Fruit fly (Drosophila melanogaster): ENCODE measurements around the gene CG15293.

CG15293 gene

DNA sequence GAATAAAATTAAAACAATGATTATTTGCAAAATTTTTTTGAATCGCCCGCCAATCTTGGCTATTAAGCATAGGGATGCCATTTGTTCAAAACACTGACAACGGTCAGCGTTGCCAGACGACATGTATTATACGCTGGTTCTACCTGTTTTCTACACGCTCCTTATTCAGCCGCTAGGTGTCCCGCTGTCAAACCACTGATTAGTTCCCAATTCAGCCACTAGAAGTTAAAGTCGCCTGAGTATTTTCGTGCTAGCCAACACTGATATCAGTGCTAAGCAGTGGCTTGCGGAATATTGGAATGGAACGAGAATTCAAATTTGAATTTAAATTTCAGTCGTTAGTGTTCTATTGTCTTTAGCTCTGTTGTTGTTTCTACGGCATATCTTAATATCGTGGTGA lies 14.6 kb downstream of the CG15293 start (continued):
- no peak for TF ChIP-seq HmgZ (tag; optimal IDR thresholded peaks at IDR 0.05)
- TF ChIP-seq CG2116 (GFP tag; optimal IDR thresholded peaks at IDR 0.05) = no peak
- no peak for TF ChIP-seq CG4730 (GFP tag; IDR thresholded peaks at IDR 0.05)
- no peak for TF ChIP-seq sd (tag; optimal IDR thresholded peaks at IDR 0.05)
- no peak for TF ChIP-seq Hmx (GFP tag; optimal IDR thresholded peaks at IDR 0.05)
- TF ChIP-seq Hand (GFP tag; optimal IDR thresholded peaks at IDR 0.05) = no peak
- peak; percentile 21 for TF ChIP-seq tx (GFP tag; optimal IDR thresholded peaks at IDR 0.05)
- TF ChIP-seq cg (GFP tag; optimal IDR thresholded peaks at IDR 0.05) = no peak
- no peak for TF ChIP-seq CG6813 (GFP tag; optimal IDR thresholded peaks at IDR 0.05)
- no peak; the same call in 1 of the 3 replicates for TF ChIP-seq CG34422 (GFP tag; IDR thresholded peaks at IDR 0.05)
- TF ChIP-seq dmrt99B (tag; optimal IDR thresholded peaks at IDR 0.05) = no peak
- TF ChIP-seq CG10209 (GFP tag; optimal IDR thresholded peaks at IDR 0.05) = peak; percentile 13
- TF ChIP-seq cato (GFP tag; optimal IDR thresholded peaks at IDR 0.05; ENCODE audit: borderline replicate concordance) = peak; percentile 6
- TF ChIP-seq vfl (GFP tag; optimal IDR thresholded peaks at IDR 0.05) = no peak
- no peak for TF ChIP-seq Ssrp (tag; optimal IDR thresholded peaks at IDR 0.05)
- peak; percentile 59 for TF ChIP-seq HLH54F (GFP tag; optimal IDR thresholded peaks at IDR 0.05)
- no peak for TF ChIP-seq Hr39 (optimal IDR thresholded peaks at IDR 0.05)
- TF ChIP-seq emc (GFP tag; optimal IDR thresholded peaks at IDR 0.05) = no peak
- TF ChIP-seq CG10267 (tag; optimal IDR thresholded peaks at IDR 0.05) = peak; percentile 91
- no peak for TF ChIP-seq nau (GFP tag; optimal IDR thresholded peaks at IDR 0.05)
- TF ChIP-seq CG18011 (GFP tag; optimal IDR thresholded peaks at IDR 0.05) = no peak
- TF ChIP-seq tgo (GFP tag; IDR thresholded peaks at IDR 0.05) = no peak; the same call in 2 of the 3 replicates
- TF ChIP-seq CG11093 (GFP tag; IDR thresholded peaks at IDR 0.05) = 0 out of 3 replicates have a peak, but pooled peaks have one; percentile 26
- peak; percentile 62 for TF ChIP-seq Gug (GFP tag; IDR thresholded peaks at IDR 0.05)
- peak; percentile 39 for TF ChIP-seq chn (GFP tag; optimal IDR thresholded peaks at IDR 0.05)
- no peak for TF ChIP-seq kni (GFP tag; optimal IDR thresholded peaks at IDR 0.05)
- no peak for TF ChIP-seq ewg (GFP tag; optimal IDR thresholded peaks at IDR 0.05)
- no peak for TF ChIP-seq CG10462 (GFP tag; optimal IDR thresholded peaks at IDR 0.05)
- TF ChIP-seq CG12155 (GFP tag; optimal IDR thresholded peaks at IDR 0.05) = peak; percentile 44
- no peak for TF ChIP-seq CG32772 (GFP tag; IDR thresholded peaks at IDR 0.05)
- no peak for TF ChIP-seq CG15601 (tag; optimal IDR thresholded peaks at IDR 0.05)
- TF ChIP-seq Hey (tag; optimal IDR thresholded peaks at IDR 0.05) = no peak
- TF ChIP-seq CG2120 (GFP tag; optimal IDR thresholded peaks at IDR 0.05) = no peak
- no peak for TF ChIP-seq Mad (GFP tag; optimal IDR thresholded peaks at IDR 0.05)
- no peak for TF ChIP-seq eyg (GFP tag; optimal IDR thresholded peaks at IDR 0.05)
- no peak for TF ChIP-seq bigmax (GFP tag; optimal IDR thresholded peaks at IDR 0.05)
- no peak for TF ChIP-seq sens-2 (GFP tag; IDR thresholded peaks at IDR 0.05)
- no peak for TF ChIP-seq grau (tag; optimal IDR thresholded peaks at IDR 0.05)
- peak; percentile 0 to 8 for TF ChIP-seq Pdp1 (GFP tag; optimal IDR thresholded peaks at IDR 0.05)
- no peak for TF ChIP-seq Poxn (GFP tag; IDR thresholded peaks at IDR 0.05)
- TF ChIP-seq CG2875 (GFP tag; optimal IDR thresholded peaks at IDR 0.05) = no peak
- no peak for TF ChIP-seq CG33557 (GFP tag; optimal IDR thresholded peaks at IDR 0.05)
- TF ChIP-seq CG14441 (GFP tag; IDR thresholded peaks at IDR 0.05) = no peak; the same call in 1 of the 2 replicates
- TF ChIP-seq bsh (GFP tag; optimal IDR thresholded peaks at IDR 0.05) = no peak
- no peak for TF ChIP-seq Blimp-1 (GFP tag; optimal IDR thresholded peaks at IDR 0.05)
- no peak for TF ChIP-seq D (optimal IDR thresholded peaks at IDR 0.05)
- TF ChIP-seq D (GFP tag; optimal IDR thresholded peaks at IDR 0.05) = no peak
- TF ChIP-seq CG12236 (GFP tag; optimal IDR thresholded peaks at IDR 0.05) = no peak
- TF ChIP-seq btn (GFP tag; optimal IDR thresholded peaks at IDR 0.05) = no peak
- TF ChIP-seq dysf (GFP tag; IDR thresholded peaks at IDR 0.05) = peak; percentile 63; the same call in 2 of the 3 replicates
- TF ChIP-seq CG7786 (GFP tag; optimal IDR thresholded peaks at IDR 0.05) = peak; percentile 45
